Fruit fly (Drosophila melanogaster): ENCODE measurements around the gene CG15263.
A peak's percentile ranks its signal among the peaks of the same experiment; 100 is the strongest.

The CG15263 gene

DNA sequence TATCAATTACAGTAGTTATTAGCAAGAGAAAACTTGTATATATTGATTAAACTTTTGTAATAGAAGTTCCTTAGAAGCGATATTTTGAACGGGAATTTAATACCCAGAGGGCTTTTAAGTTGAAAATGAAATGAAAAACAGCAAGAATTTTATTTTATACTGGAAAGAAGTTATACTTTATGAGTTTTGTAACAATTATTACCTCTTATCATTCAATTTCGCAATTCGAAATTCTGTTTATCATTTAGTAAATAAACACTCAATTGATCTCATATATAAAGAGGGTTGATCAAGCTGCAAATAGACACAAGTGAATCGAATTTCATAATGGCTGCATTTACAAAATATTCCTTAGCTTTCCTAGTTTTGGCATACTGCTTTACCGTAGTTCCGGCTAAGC lies at the start of gene CG15263:
Gene CG15263 (plus strand): TSS at position 301 of the 400 bp plus-strand sequence.
- TF ChIP-seq noc (tag; optimal IDR thresholded peaks at IDR 0.05): no peak

- TF ChIP-seq noc (tag; optimal IDR thresholded peaks at IDR 0.05): no peak
Observed at dm6 chr2L:15243413-15243812, 41.4 kb upstream of the CG15263 start.

DNA sequence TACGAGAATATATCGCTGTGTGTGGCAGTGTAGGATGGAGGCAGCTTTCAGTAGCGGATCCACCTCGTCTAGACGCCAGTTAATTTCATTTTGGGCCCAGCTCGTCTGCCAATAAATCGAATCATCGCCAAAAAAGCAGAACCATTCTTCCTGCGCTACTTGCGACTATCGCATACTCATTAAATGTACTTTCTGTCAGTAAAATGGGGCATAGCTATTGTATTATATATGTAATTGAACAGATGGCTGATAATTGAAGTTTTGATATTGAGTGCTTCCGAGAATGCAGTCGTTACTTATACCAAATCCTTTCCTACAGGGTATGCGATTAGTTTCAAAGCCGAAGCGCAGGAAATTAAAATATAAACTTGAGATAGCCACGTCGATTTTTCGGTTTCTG lies 40.1 kb upstream of the CG15263 start:
- no peak for TF ChIP-seq noc (tag; optimal IDR thresholded peaks at IDR 0.05)

dm6 chr2L:15247614-15248013 lies 37.2 kb upstream of the CG15263 start, which contains the start of gene ZnT35C:
Gene ZnT35C (minus strand): TSS chr2L:15247714.
- TF ChIP-seq noc (tag; optimal IDR thresholded peaks at IDR 0.05): no peak

DNA sequence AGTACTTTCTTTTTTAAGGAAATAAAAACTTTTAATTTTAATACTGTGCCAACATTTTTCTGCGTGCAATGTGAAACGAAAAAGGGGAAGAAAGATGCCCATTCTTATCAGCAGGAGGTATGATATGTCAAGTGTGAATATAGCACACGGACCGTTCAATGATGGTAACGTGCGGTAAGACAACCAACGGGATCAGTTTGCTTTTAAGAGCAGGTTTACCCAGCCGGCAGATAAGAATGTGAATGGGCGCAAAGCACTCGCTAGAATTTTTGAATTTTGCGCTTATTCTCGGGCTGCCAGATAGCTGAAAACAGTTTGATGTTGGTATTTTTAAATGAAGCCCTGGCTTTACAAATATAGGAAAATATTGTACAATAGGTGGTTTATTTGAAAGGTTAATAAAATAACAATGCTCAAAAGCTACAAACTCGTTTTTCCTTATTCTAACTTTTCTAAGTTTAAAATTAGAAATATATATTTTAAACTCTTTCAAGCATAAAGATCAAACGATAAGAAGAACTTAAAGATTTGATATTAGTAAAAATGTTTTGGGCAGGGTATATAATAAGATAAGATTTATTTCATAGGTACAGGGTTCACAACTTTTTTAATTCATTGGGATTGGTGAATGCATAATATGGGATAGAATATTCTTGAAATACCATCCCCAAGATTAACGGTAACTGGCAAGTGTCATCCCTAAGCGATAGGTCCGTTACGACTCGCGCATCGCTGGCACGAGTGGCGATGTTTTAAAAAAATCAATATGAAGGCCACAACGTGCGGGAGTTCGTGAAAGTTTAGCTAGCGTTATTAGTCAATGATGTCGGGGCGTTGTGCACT lies 36.4 kb upstream of the CG15263 start, which contains the start of gene dao:
Gene dao (plus strand): TSS at position 717 of the 843 bp plus-strand sequence.
- TF ChIP-seq noc (tag; optimal IDR thresholded peaks at IDR 0.05): no peak

DNA sequence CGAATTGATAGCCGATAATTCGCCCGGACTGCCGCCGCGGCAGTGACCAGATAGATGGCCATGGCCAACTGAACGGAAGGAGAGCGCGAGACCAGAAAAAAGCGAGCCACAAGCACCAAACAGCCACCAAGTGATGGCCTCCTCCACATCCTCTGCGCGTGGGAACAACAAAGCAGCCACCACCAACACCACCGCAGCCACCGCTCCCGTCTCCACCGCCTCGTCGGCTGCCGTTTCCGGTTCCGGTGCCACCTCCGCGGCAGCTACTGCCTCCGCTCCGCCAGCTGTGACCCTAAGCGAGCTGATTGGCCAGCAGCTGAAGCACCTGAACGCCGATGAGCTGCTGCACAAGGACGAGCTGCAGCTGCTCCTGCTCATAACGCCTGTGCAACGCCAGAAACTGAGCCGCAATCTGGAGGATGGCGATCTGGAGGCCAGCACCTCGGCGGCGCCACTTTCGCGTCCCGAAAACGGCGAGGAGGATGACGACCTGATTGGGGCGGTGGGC lies 35.7 kb upstream of the CG15263 start:
- no peak for TF ChIP-seq noc (tag; optimal IDR thresholded peaks at IDR 0.05)

- no peak for TF ChIP-seq noc (tag; optimal IDR thresholded peaks at IDR 0.05)
Observed at dm6 chr2L:15249682-15250081, 35.1 kb upstream of the CG15263 start.

- TF ChIP-seq noc (tag; optimal IDR thresholded peaks at IDR 0.05): peak; percentile 56
Observed at dm6 chr2L:15254229-15254861, 30.5 kb upstream of the CG15263 start.

dm6 chr2L:15256249-15256648 lies 28.6 kb upstream of the CG15263 start, which contains the start of the genes PolD3 and Uxt:
Gene PolD3 (minus strand): TSS chr2L:15256304.
Gene Uxt (plus strand): TSS chr2L:15256581.
- TF ChIP-seq noc (tag; optimal IDR thresholded peaks at IDR 0.05): no peak

DNA sequence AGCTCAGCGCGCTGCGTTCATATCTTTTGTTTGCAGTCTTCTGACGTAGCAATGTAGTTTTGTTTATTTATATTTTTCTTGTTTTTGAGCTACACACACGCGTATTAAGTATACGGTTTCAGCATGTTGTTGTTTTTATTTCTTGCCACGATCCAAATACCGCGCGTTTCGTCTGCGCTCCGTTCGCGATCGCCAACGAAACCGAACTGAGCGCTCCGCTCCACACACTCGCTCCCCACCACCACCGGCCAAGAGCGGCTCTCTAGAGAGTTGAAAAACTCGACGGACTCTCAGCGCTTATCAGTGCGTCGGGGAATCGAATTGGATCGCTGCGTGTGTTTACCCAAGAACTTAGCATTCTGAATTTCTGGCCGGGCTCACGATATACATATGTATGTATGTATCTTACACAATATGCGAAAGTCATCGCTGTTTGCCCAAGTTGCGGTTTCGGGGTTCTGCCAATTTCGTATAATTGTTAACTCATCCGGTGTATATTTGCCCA lies 20.3 kb upstream of the CG15263 start, which contains the start of gene yuri:
Gene yuri (minus strand): TSS at position 210 of the 505 bp plus-strand sequence.
- peak; percentile 40 for TF ChIP-seq noc (tag; optimal IDR thresholded peaks at IDR 0.05)

DNA sequence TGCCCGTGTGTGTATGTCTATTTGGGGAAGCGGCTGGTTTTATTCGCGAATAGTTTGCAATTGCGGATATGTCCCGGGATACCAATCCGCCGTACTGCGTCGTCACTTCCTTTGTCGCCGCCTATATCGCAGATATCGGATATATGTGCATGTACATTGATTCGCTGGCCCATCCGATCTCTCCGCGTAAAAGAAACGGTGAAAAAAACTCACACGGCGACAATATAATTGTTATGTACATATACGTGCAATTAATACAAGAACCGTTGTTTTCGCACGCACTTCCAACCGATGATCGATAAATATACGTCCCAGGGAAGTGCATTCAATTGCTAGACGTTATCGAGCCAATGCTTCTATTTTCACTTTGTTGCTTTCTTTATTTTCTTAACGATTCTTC lies 13.5 kb upstream of the CG15263 start:
- TF ChIP-seq noc (tag; optimal IDR thresholded peaks at IDR 0.05): no peak

dm6 chr2L:15271757-15272589 lies 12.8 kb upstream of the CG15263 start, which contains the start of gene Cul3:
Gene Cul3 (minus strand): TSS chr2L:15272024.
- TF ChIP-seq noc (tag; optimal IDR thresholded peaks at IDR 0.05): no peak

dm6 chr2L:15273521-15274123 lies 11.2 kb upstream of the CG15263 start:
- TF ChIP-seq noc (tag; optimal IDR thresholded peaks at IDR 0.05): no peak

- TF ChIP-seq noc (tag; optimal IDR thresholded peaks at IDR 0.05): peak; percentile 52
Observed at dm6 chr2L:15274292-15274691, 10.5 kb upstream of the CG15263 start.

- TF ChIP-seq noc (tag; optimal IDR thresholded peaks at IDR 0.05): no peak
Observed at dm6 chr2L:15274783-15275316, 9.9 kb upstream of the CG15263 start, which contains the start of gene UK114. Gene UK114 (minus strand): TSS chr2L:15275091.

Data from whole organism, larva.